Worm (Caenorhabditis elegans): ENCODE results near the gene W03F9.1.
A peak's percentile ranks its signal among the peaks of the same experiment; 100 is the strongest.

W03F9.1 gene

ce11 chrV:122249-122648, 4.3 kb downstream of the W03F9.1 start:
- TF ChIP-seq T22C8.4 (GFP tag; IDR thresholded peaks at IDR 0.05) (no peak), flt-1 (GFP tag; IDR thresholded peaks at IDR 0.05) (no peak), ztf-23 (GFP tag; IDR thresholded peaks at IDR 0.05) (no peak), med-1 (GFP tag; optimal IDR thresholded peaks at IDR 0.05; ENCODE audit: insufficient read depth) (no peak), klf-2 (GFP tag; conservative IDR thresholded peaks at IDR 0.05) (no peak), cog-1 (tag; optimal IDR thresholded peaks at IDR 0.05) (no peak), ztf-29 (GFP tag; IDR thresholded peaks at IDR 0.05) (no peak), tab-1 (GFP tag; IDR thresholded peaks at IDR 0.05) (no peak), ref-1 (GFP tag; conservative IDR thresholded peaks at IDR 0.05) (no peak)

- TF ChIP-seq ref-1 (GFP tag; conservative IDR thresholded peaks at IDR 0.05) (no peak), cog-1 (tag; optimal IDR thresholded peaks at IDR 0.05) (no peak), T22C8.4 (GFP tag; IDR thresholded peaks at IDR 0.05) (no peak), ztf-23 (GFP tag; IDR thresholded peaks at IDR 0.05) (no peak), klf-2 (GFP tag; conservative IDR thresholded peaks at IDR 0.05) (no peak), flt-1 (GFP tag; IDR thresholded peaks at IDR 0.05) (no peak)
Measured at ce11 chrV:117312-117711, 9.2 kb downstream of the W03F9.1 start.

ce11 chrV:116243-116642, 10.3 kb downstream of the W03F9.1 start:
- TF ChIP-seq med-1 (GFP tag; optimal IDR thresholded peaks at IDR 0.05; ENCODE audit: insufficient read depth) (no peak), T22C8.4 (GFP tag; IDR thresholded peaks at IDR 0.05) (no peak), cog-1 (tag; optimal IDR thresholded peaks at IDR 0.05) (no peak), klf-2 (GFP tag; conservative IDR thresholded peaks at IDR 0.05) (no peak), flt-1 (GFP tag; IDR thresholded peaks at IDR 0.05) (no peak), ref-1 (GFP tag; conservative IDR thresholded peaks at IDR 0.05) (no peak), ztf-29 (GFP tag; IDR thresholded peaks at IDR 0.05) (no peak), ztf-23 (GFP tag; IDR thresholded peaks at IDR 0.05) (no peak), tab-1 (GFP tag; IDR thresholded peaks at IDR 0.05) (no peak)

- TF ChIP-seq ztf-23 (GFP tag; IDR thresholded peaks at IDR 0.05): no peak
- 0 out of 2 replicates have a peak, but pooled peaks have one; percentile 26 for TF ChIP-seq flt-1 (GFP tag; IDR thresholded peaks at IDR 0.05)
- TF ChIP-seq ztf-29 (GFP tag; IDR thresholded peaks at IDR 0.05): no peak
- TF ChIP-seq tab-1 (GFP tag; IDR thresholded peaks at IDR 0.05): no peak
- TF ChIP-seq med-1 (GFP tag; optimal IDR thresholded peaks at IDR 0.05; ENCODE audit: insufficient read depth): no peak
- TF ChIP-seq ref-1 (GFP tag; conservative IDR thresholded peaks at IDR 0.05): no peak
- no peak for TF ChIP-seq T22C8.4 (GFP tag; IDR thresholded peaks at IDR 0.05)
- peak; percentile 22 for TF ChIP-seq cog-1 (tag; optimal IDR thresholded peaks at IDR 0.05)
- TF ChIP-seq klf-2 (GFP tag; conservative IDR thresholded peaks at IDR 0.05): no peak
Measured at ce11 chrV:104474-104873, 22.0 kb downstream of the W03F9.1 start, which contains the start of gene picd-1. Gene picd-1 (plus strand): TSS chrV:104825.

ce11 chrV:103977-104376, 22.5 kb downstream of the W03F9.1 start, which contains the start of gene rps-27:
Gene rps-27 (minus strand): TSS chrV:104077.
- TF ChIP-seq T22C8.4 (GFP tag; IDR thresholded peaks at IDR 0.05): no peak
- TF ChIP-seq flt-1 (GFP tag; IDR thresholded peaks at IDR 0.05): no peak
- TF ChIP-seq ztf-23 (GFP tag; IDR thresholded peaks at IDR 0.05): no peak
- no peak for TF ChIP-seq cog-1 (tag; optimal IDR thresholded peaks at IDR 0.05)

- 0 out of 2 replicates have a peak, but pooled peaks have one; percentile 24 for TF ChIP-seq ref-1 (GFP tag; conservative IDR thresholded peaks at IDR 0.05)
- no peak for TF ChIP-seq flt-1 (GFP tag; IDR thresholded peaks at IDR 0.05)
- TF ChIP-seq med-1 (GFP tag; optimal IDR thresholded peaks at IDR 0.05; ENCODE audit: insufficient read depth): no peak
- TF ChIP-seq tab-1 (GFP tag; IDR thresholded peaks at IDR 0.05): no peak
Measured at ce11 chrV:103043-103702, 23.3 kb downstream of the W03F9.1 start.

- TF ChIP-seq tab-1 (GFP tag; IDR thresholded peaks at IDR 0.05): no peak
- TF ChIP-seq med-1 (GFP tag; optimal IDR thresholded peaks at IDR 0.05; ENCODE audit: insufficient read depth): no peak
- TF ChIP-seq ref-1 (GFP tag; conservative IDR thresholded peaks at IDR 0.05): no peak
- no peak for TF ChIP-seq ztf-29 (GFP tag; IDR thresholded peaks at IDR 0.05)
- no peak for TF ChIP-seq T22C8.4 (GFP tag; IDR thresholded peaks at IDR 0.05)
- TF ChIP-seq ztf-23 (GFP tag; IDR thresholded peaks at IDR 0.05): no peak
- TF ChIP-seq cog-1 (tag; optimal IDR thresholded peaks at IDR 0.05): no peak
- no peak for TF ChIP-seq flt-1 (GFP tag; IDR thresholded peaks at IDR 0.05)
- no peak for TF ChIP-seq klf-2 (GFP tag; conservative IDR thresholded peaks at IDR 0.05)
Measured at ce11 chrV:102165-102564, 24.4 kb downstream of the W03F9.1 start.

ce11 chrV:83732-84131, 42.8 kb downstream of the W03F9.1 start, which contains the start of gene daam-1:
Gene daam-1 (minus strand): TSS chrV:83832.
- no peak for TF ChIP-seq klf-2 (GFP tag; conservative IDR thresholded peaks at IDR 0.05)
- no peak for TF ChIP-seq ztf-29 (GFP tag; IDR thresholded peaks at IDR 0.05)
- TF ChIP-seq T22C8.4 (GFP tag; IDR thresholded peaks at IDR 0.05): no peak
- no peak for TF ChIP-seq ztf-23 (GFP tag; IDR thresholded peaks at IDR 0.05)
- TF ChIP-seq flt-1 (GFP tag; IDR thresholded peaks at IDR 0.05): no peak
- no peak for TF ChIP-seq tab-1 (GFP tag; IDR thresholded peaks at IDR 0.05)
- TF ChIP-seq ref-1 (GFP tag; conservative IDR thresholded peaks at IDR 0.05): no peak
- TF ChIP-seq cog-1 (tag; optimal IDR thresholded peaks at IDR 0.05): no peak
- no peak for TF ChIP-seq med-1 (GFP tag; optimal IDR thresholded peaks at IDR 0.05; ENCODE audit: insufficient read depth)

All from whole organism, midembryonic.